Fruit fly (Drosophila melanogaster): ENCODE measurements around the gene Sema1a.
A peak's percentile ranks its signal among the peaks of the same experiment; 100 is the strongest.

Sema1a gene

dm6 chr2L:8535394-8536176 lies 6.4 kb upstream of the Sema1a start (continued):
- TF ChIP-seq kni (GFP tag; optimal IDR thresholded peaks at IDR 0.05) (peak; percentile 81), Eip74EF (GFP tag; optimal IDR thresholded peaks at IDR 0.05) (peak in 1 of 2 experiments; percentile 86), gcm2 (GFP tag; optimal IDR thresholded peaks at IDR 0.05) (no peak), Max (GFP tag; optimal IDR thresholded peaks at IDR 0.05) (peak; percentile 84), NK7.1 (GFP tag; optimal IDR thresholded peaks at IDR 0.05) (peak; percentile 35), Hr3 (GFP tag; optimal IDR thresholded peaks at IDR 0.05) (peak; percentile 89), Jarid2 (GFP tag; optimal IDR thresholded peaks at IDR 0.05) (peak; percentile 76), gcm (GFP tag; optimal IDR thresholded peaks at IDR 0.05) (peak; percentile 91), Gug (GFP tag; IDR thresholded peaks at IDR 0.05) (peak; percentile 50; the same call in 1 of the 4 replicates), tup (GFP tag; optimal IDR thresholded peaks at IDR 0.05) (peak; percentile 33), nmo (GFP tag; optimal IDR thresholded peaks at IDR 0.05) (peak; percentile 97), CG34224 (GFP tag; IDR thresholded peaks at IDR 0.05; ENCODE audit: partially characterized antibody) (0 out of 3 replicates have a peak, but pooled peaks have one; percentile 11), ttk (GFP tag; IDR thresholded peaks at IDR 0.05) (peak; percentile 72), CG2120 (GFP tag; optimal IDR thresholded peaks at IDR 0.05) (peak; percentile 57), CG1647 (GFP tag; optimal IDR thresholded peaks at IDR 0.05) (peak; percentile 9), dan (GFP tag; IDR thresholded peaks at IDR 0.05) (no peak), CG16779 (GFP tag; IDR thresholded peaks at IDR 0.05) (no peak), CG17385 (GFP tag; optimal IDR thresholded peaks at IDR 0.05) (peak; percentile 83), seq (GFP tag; IDR thresholded peaks at IDR 0.05) (peak; percentile 63), tio (GFP tag; optimal IDR thresholded peaks at IDR 0.05) (peak; percentile 95), CG8281 (tag; optimal IDR thresholded peaks at IDR 0.05) (peak; percentile 85), Sox102F (GFP tag; optimal IDR thresholded peaks at IDR 0.05) (peak; percentile 82), CG18476 (GFP tag; optimal IDR thresholded peaks at IDR 0.05) (peak; percentile 82), CG8089 (GFP tag; optimal IDR thresholded peaks at IDR 0.05) (no peak), gsb (GFP tag; IDR thresholded peaks at IDR 0.05) (peak; percentile 77; the same call in 1 of the 2 replicates), CG15514 (GFP tag; optimal IDR thresholded peaks at IDR 0.05) (peak; percentile 74), Fer1 (GFP tag; optimal IDR thresholded peaks at IDR 0.05) (peak; percentile 87), HHEX (GFP tag; optimal IDR thresholded peaks at IDR 0.05) (peak; percentile 94), CG32532 (GFP tag; IDR thresholded peaks at IDR 0.05) (peak; percentile 79), CG42726 (GFP tag; IDR thresholded peaks at IDR 0.05; ENCODE audit: partially characterized antibody) (no peak), crp (GFP tag; optimal IDR thresholded peaks at IDR 0.05) (peak in 1 of 2 experiments; percentile 44), Oaz (GFP tag; IDR thresholded peaks at IDR 0.05) (peak; percentile 67), CG10274 (GFP tag; optimal IDR thresholded peaks at IDR 0.05) (peak; percentile 84), CG6791 (GFP tag; IDR thresholded peaks at IDR 0.05; ENCODE audit: partially characterized antibody) (no peak), Rfx (GFP tag; IDR thresholded peaks at IDR 0.05) (peak; percentile 64), ato (GFP tag; IDR thresholded peaks at IDR 0.05; ENCODE audit: partially characterized antibody) (no peak), pita (GFP tag; optimal IDR thresholded peaks at IDR 0.05) (no peak), CG6683 (GFP tag; optimal IDR thresholded peaks at IDR 0.05) (peak; percentile 84), gem (tag; optimal IDR thresholded peaks at IDR 0.05) (peak; percentile 97), zen2 (GFP tag; IDR thresholded peaks at IDR 0.05; ENCODE audit: partially characterized antibody) (no peak), da (GFP tag; optimal IDR thresholded peaks at IDR 0.05) (no peak), btn (GFP tag; optimal IDR thresholded peaks at IDR 0.05) (no peak), E2f2 (GFP tag; IDR thresholded peaks at IDR 0.05) (peak; percentile 59), mld (GFP tag; IDR thresholded peaks at IDR 0.05; ENCODE audit: partially characterized antibody) (no peak), Gsc (GFP tag; IDR thresholded peaks at IDR 0.05) (no peak), CG11085 (GFP tag; IDR thresholded peaks at IDR 0.05) (no peak), Pdp1 (GFP tag; optimal IDR thresholded peaks at IDR 0.05) (peak; percentile 53 to 62)

Measured in whole organism, embryonic.